Fruit fly (Drosophila melanogaster) whole organism, wandering third instar larva: ENCODE results near the gene TBC1D5.

Experiments
- Abd-B ChIP-seq: fragments of >200 bp; optimal IDR thresholded peaks from 2 replicates; lab custom pipeline; 2017; ENCODE audit warnings: missing biosample characterization, missing genetic modification characterization
- CG32264 ChIP-seq: fragments of 200-800 bp; sonication (Bioruptor generic); optimal IDR thresholded peaks from 2 replicates; lab custom pipeline; 2016; ENCODE audit warnings: missing biosample characterization, missing genetic modification characterization
- CG9705 ChIP-seq: fragments of 200-800 bp; sonication (Bioruptor generic); optimal IDR thresholded peaks from 2 replicates; lab custom pipeline; 2018; ENCODE audit warnings: missing biosample characterization, mild to moderate bottlenecking, missing genetic modification characterization
- CrebA ChIP-seq: fragments of 200-800 bp; sonication (Bioruptor generic); optimal IDR thresholded peaks from 2 replicates; lab custom pipeline; 2016; ENCODE audit warnings: missing biosample characterization, mild to moderate bottlenecking, missing genetic modification characterization, borderline replicate concordance
- Dfd ChIP-seq: fragments of >200 bp; optimal IDR thresholded peaks from 2 replicates; lab custom pipeline; 2017; ENCODE audit warnings: missing biosample characterization, missing genetic modification characterization
- Dif ChIP-seq: fragments of 200-275, 200-300 bp; sonication (Bioruptor generic); optimal IDR thresholded peaks from 2 replicates; lab custom pipeline; 2018; ENCODE audit warnings: missing biosample characterization, missing genetic modification characterization; ENCODE audit not compliant: partially characterized antibody
- GATAd ChIP-seq: sonication (Bioruptor generic); optimal IDR thresholded peaks from 2 replicates; lab custom pipeline; 2016; ENCODE audit warnings: missing biosample characterization, missing genetic modification characterization
- HLH106 ChIP-seq: fragments of 200-800 bp; optimal IDR thresholded peaks from 3 replicates; lab custom pipeline; 2019; ENCODE audit warnings: missing biosample characterization, mild to moderate bottlenecking, missing genetic modification characterization, moderate library complexity
- Hr78 ChIP-seq: fragments of >200 bp; optimal IDR thresholded peaks from 2 replicates; lab custom pipeline; 2017; ENCODE audit warnings: missing biosample characterization, missing genetic modification characterization
- Hr83 ChIP-seq: fragments of 200-300 bp; sonication (Bioruptor generic); optimal IDR thresholded peaks from 2 replicates; lab custom pipeline; 2016; ENCODE audit warnings: missing biosample characterization, mild to moderate bottlenecking, missing genetic modification characterization, moderate library complexity; ENCODE audit not compliant: poor library complexity, severe bottlenecking
- Jra ChIP-seq: sonication (Bioruptor generic); optimal IDR thresholded peaks from 2 replicates; lab custom pipeline; 2016; ENCODE audit warnings: missing biosample characterization, missing genetic modification characterization
- Mio ChIP-seq: sonication (Bioruptor generic); optimal IDR thresholded peaks from 2 replicates; lab custom pipeline; 2016; ENCODE audit warnings: missing biosample characterization, missing genetic modification characterization
- Myc ChIP-seq: fragments of >200 bp; optimal IDR thresholded peaks from 2 replicates; lab custom pipeline; 2017
- N ChIP-seq: fragments of >200 bp; optimal IDR thresholded peaks from 2 replicates; lab custom pipeline; 2018; ENCODE audit warnings: missing biosample characterization, missing external identifiers, missing genetic modification characterization
- OdsH ChIP-seq: fragments of 200-800 bp; sonication (Bioruptor generic); optimal IDR thresholded peaks from 2 replicates; lab custom pipeline; 2016; ENCODE audit warnings: missing biosample characterization, mild to moderate bottlenecking, missing genetic modification characterization
- Rel ChIP-seq, 2 experiments: fragments of 200-800 bp; sonication (Bioruptor generic) in 1 of 2; optimal IDR thresholded peaks; 2 replicates in 1 of 2; 3 replicates in 1 of 2; lab custom pipeline; 2016 to 2019; ENCODE audit warnings: mild to moderate bottlenecking in 2 of 2, missing biosample characterization in 2 of 2, missing genetic modification characterization in 2 of 2, moderate library complexity in 1 of 2
- Sp1 ChIP-seq: fragments of 200-800 bp; sonication (Bioruptor generic); optimal IDR thresholded peaks from 3 replicates; lab custom pipeline; 2019; ENCODE audit warnings: missing biosample characterization, mild to moderate bottlenecking, missing genetic modification characterization, moderate library complexity
- Vsx2 ChIP-seq: fragments of 200-300, 225-300 bp; sonication (Bioruptor generic); optimal IDR thresholded peaks from 2 replicates; lab custom pipeline; 2018; ENCODE audit warnings: missing biosample characterization, missing genetic modification characterization; ENCODE audit not compliant: partially characterized antibody
- br ChIP-seq: fragments of 200-800 bp; sonication (Bioruptor generic); optimal IDR thresholded peaks from 2 replicates; lab custom pipeline; 2016; ENCODE audit warnings: missing biosample characterization, missing genetic modification characterization
- dsf ChIP-seq: sonication (Bioruptor generic); optimal IDR thresholded peaks from 2 replicates; lab custom pipeline; 2016; ENCODE audit warnings: missing biosample characterization, missing genetic modification characterization, borderline replicate concordance
- ey ChIP-seq: fragments of 200-800 bp; sonication (Bioruptor generic); optimal IDR thresholded peaks from 2 replicates; lab custom pipeline; 2016; ENCODE audit warnings: missing biosample characterization, missing genetic modification characterization
- foxo ChIP-seq, 2 experiments: fragments of 200-800 bp; sonication (Bioruptor generic); optimal IDR thresholded peaks; 2 replicates in 1 of 2; 3 replicates in 1 of 2; lab custom pipeline; 2016 to 2017; ENCODE audit warnings: missing biosample characterization in 2 of 2, missing genetic modification characterization in 2 of 2
- fru ChIP-seq: fragments of 200-800 bp; sonication (Bioruptor generic); optimal IDR thresholded peaks from 3 replicates; lab custom pipeline; 2016; ENCODE audit warnings: missing biosample characterization, mild to moderate bottlenecking, missing genetic modification characterization
- h ChIP-seq: fragments of 200-800 bp; sonication (Bioruptor generic); optimal IDR thresholded peaks from 3 replicates; lab custom pipeline; 2016; ENCODE audit warnings: missing biosample characterization, mild to moderate bottlenecking, missing genetic modification characterization
- jim ChIP-seq: fragments of 175-275, 200-325 bp; sonication (Bioruptor generic); optimal IDR thresholded peaks from 2 replicates; lab custom pipeline; 2016; ENCODE audit warnings: missing biosample characterization, mild to moderate bottlenecking, missing genetic modification characterization
- lola ChIP-seq: fragments of >200 bp; optimal IDR thresholded peaks from 2 replicates; lab custom pipeline; 2017; ENCODE audit warnings: missing biosample characterization, missing genetic modification characterization
- pan ChIP-seq: fragments of >200 bp; optimal IDR thresholded peaks from 2 replicates; lab custom pipeline; 2017
- psq ChIP-seq: fragments of 200-800 bp; sonication (Bioruptor generic); optimal IDR thresholded peaks from 3 replicates; lab custom pipeline; 2017; ENCODE audit warnings: missing biosample characterization, mild to moderate bottlenecking, missing genetic modification characterization, moderate library complexity
- rgr ChIP-seq: fragments of 200-800 bp; sonication (Bioruptor generic); optimal IDR thresholded peaks from 3 replicates; lab custom pipeline; 2016; ENCODE audit warnings: missing biosample characterization, mild to moderate bottlenecking, missing genetic modification characterization
- sv ChIP-seq: fragments of 200-800 bp; sonication (Bioruptor generic); optimal IDR thresholded peaks from 3 replicates; lab custom pipeline; 2016; ENCODE audit warnings: missing biosample characterization, missing genetic modification characterization
- tai ChIP-seq: sonication (Bioruptor generic); optimal IDR thresholded peaks from 2 replicates; lab custom pipeline; 2016; ENCODE audit warnings: missing biosample characterization, missing genetic modification characterization
- usp ChIP-seq: fragments of >200 bp; optimal IDR thresholded peaks from 2 replicates; lab custom pipeline; 2017; ENCODE audit warnings: missing biosample characterization, missing genetic modification characterization
- woc ChIP-seq: sonication (Bioruptor generic); optimal IDR thresholded peaks from 2 replicates; lab custom pipeline; 2016; ENCODE audit warnings: missing biosample characterization, mild to moderate bottlenecking, missing genetic modification characterization

TBC1D5 gene

dm6 chr3R:13304512-13305069 lies 32.8 kb upstream of the TBC1D5 start:
- TF ChIP-seq Hr83 (GFP tag; lab: Kevin White, UChicago) (no peak), jim (GFP tag; lab: Kevin White, UChicago) (no peak), psq (GFP tag; lab: Kevin White, UChicago) (peak; percentile 51), pan (lab: Kevin White, UChicago) (no peak), foxo (GFP tag; optimal IDR thresholded peaks at IDR 0.05; lab: Kevin White, UChicago) (no peak), Dif (GFP tag; lab: Kevin White, UChicago) (peak; percentile 57), Mio (no peak), Vsx2 (GFP tag; lab: Kevin White, UChicago) (peak; percentile 37), h (GFP tag; lab: Kevin White, UChicago) (peak; percentile 22), sv (GFP tag; lab: Kevin White, UChicago) (no peak), tai (GFP tag; lab: Kevin White, UChicago) (no peak), br (GFP tag; lab: Kevin White, UChicago) (no peak), lola (no peak), Sp1 (GFP tag; lab: Kevin White, UChicago) (no peak), dsf (GFP tag; lab: Kevin White, UChicago) (no peak), Rel (GFP tag; optimal IDR thresholded peaks at IDR 0.05; lab: Kevin White, UChicago) (no peak), Rel (tag; optimal IDR thresholded peaks at IDR 0.05; lab: Kevin White, UChicago) (no peak), Myc (lab: Kevin White, UChicago) (no peak), OdsH (GFP tag; lab: Kevin White, UChicago) (no peak), N (GFP tag; lab: Kevin White, UChicago) (no peak), fru (peak; percentile 17), ey (GFP tag; lab: Kevin White, UChicago) (no peak), woc (GFP tag; lab: Kevin White, UChicago) (no peak)

DNA sequence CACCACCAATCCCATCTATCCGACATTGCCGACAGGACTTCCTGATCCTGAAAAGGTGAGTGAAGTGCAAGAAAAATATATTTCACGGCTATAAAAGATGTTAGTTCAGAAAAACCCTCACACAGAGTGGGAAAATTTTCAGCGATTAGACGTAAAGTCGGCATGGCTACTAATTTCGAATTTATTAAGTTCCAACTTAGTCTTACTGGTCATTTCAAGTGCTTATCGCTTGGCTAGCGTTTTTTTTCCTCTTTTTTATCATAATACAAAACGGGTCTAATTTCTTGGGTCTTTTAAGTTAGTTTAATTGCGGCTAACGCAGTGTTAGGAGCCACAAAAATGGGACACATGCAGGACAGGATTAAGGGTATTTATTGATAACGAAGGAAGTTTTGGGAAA lies 31.3 kb upstream of the TBC1D5 start, which contains the start of gene CG43208:
Gene CG43208, plus strand, starts transcription at position 301 of the 400 bp plus-strand sequence.
- no peak for TF ChIP-seq Sp1 (GFP tag; lab: Kevin White, UChicago)
- no peak for TF ChIP-seq Vsx2 (GFP tag; lab: Kevin White, UChicago)
- TF ChIP-seq br (GFP tag; lab: Kevin White, UChicago) = no peak
- no peak for TF ChIP-seq Hr78
- no peak for TF ChIP-seq usp
- no peak for TF ChIP-seq rgr (GFP tag; lab: Kevin White, UChicago)
- no peak for TF ChIP-seq Hr83 (GFP tag; lab: Kevin White, UChicago)
- no peak for TF ChIP-seq foxo (GFP tag; optimal IDR thresholded peaks at IDR 0.05; lab: Kevin White, UChicago)
- no peak for TF ChIP-seq CG32264 (GFP tag; lab: Kevin White, UChicago)
- TF ChIP-seq Dfd (GFP tag; lab: Kevin White, UChicago) = no peak
- TF ChIP-seq psq (GFP tag; lab: Kevin White, UChicago) = no peak
- TF ChIP-seq Rel (GFP tag; optimal IDR thresholded peaks at IDR 0.05; lab: Kevin White, UChicago) = no peak
- no peak for TF ChIP-seq Rel (tag; optimal IDR thresholded peaks at IDR 0.05; lab: Kevin White, UChicago)
- no peak for TF ChIP-seq HLH106
- no peak for TF ChIP-seq Jra
- no peak for TF ChIP-seq fru
- TF ChIP-seq h (GFP tag; lab: Kevin White, UChicago) = no peak
- no peak for TF ChIP-seq N (GFP tag; lab: Kevin White, UChicago)
- no peak for TF ChIP-seq Abd-B
- TF ChIP-seq OdsH (GFP tag; lab: Kevin White, UChicago) = no peak
- TF ChIP-seq woc (GFP tag; lab: Kevin White, UChicago) = no peak

DNA sequence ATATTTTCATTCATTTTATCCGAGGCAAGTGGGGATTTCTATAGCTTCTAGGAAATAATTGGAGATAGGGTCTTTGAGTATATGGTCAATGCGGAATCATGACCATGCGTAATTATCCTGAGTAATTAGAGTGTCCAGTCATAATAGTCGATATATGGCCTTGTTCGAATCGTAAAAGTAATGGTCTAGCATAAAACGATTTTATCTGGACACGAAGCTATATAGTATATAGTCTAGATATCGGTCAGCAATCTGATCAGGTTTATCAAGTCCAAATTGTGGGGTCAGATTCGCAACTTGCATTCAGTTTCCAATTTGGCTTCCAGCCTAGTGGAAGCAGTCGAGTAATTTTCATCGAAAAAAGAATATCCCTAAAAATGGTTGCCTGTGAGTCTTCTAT lies 30.5 kb upstream of the TBC1D5 start, which contains the start of gene CG32473:
Gene CG32473, plus strand, starts transcription at position 301 of the 400 bp plus-strand sequence.
- TF ChIP-seq Rel (GFP tag; optimal IDR thresholded peaks at IDR 0.05; lab: Kevin White, UChicago) (no peak), Rel (tag; optimal IDR thresholded peaks at IDR 0.05; lab: Kevin White, UChicago) (peak; percentile 13), ey (GFP tag; lab: Kevin White, UChicago) (no peak), fru (no peak)

dm6 chr3R:13298114-13298818 lies 26.5 kb upstream of the TBC1D5 start, which contains the start of gene CG8774:
Gene CG8774 (plus strand): TSS chr3R:13298768.
- no peak for TF ChIP-seq h (GFP tag; lab: Kevin White, UChicago)
- TF ChIP-seq GATAd (GFP tag; lab: Kevin White, UChicago) = no peak
- no peak for TF ChIP-seq Abd-B
- TF ChIP-seq N (GFP tag; lab: Kevin White, UChicago) = no peak
- no peak for TF ChIP-seq fru
- no peak for TF ChIP-seq woc (GFP tag; lab: Kevin White, UChicago)
- no peak for TF ChIP-seq Jra
- TF ChIP-seq tai (GFP tag; lab: Kevin White, UChicago) = no peak
- TF ChIP-seq CG32264 (GFP tag; lab: Kevin White, UChicago) = no peak
- TF ChIP-seq CG9705 = no peak
- TF ChIP-seq Myc (lab: Kevin White, UChicago) = no peak
- no peak for TF ChIP-seq dsf (GFP tag; lab: Kevin White, UChicago)
- TF ChIP-seq Mio = no peak
- TF ChIP-seq Hr83 (GFP tag; lab: Kevin White, UChicago) = no peak
- no peak for TF ChIP-seq CrebA
- no peak for TF ChIP-seq jim (GFP tag; lab: Kevin White, UChicago)
- TF ChIP-seq, all 38 proteins: peak for 0
